Fruit fly (Drosophila melanogaster) S2 (cell line): Measurements from ENCODE around the gene CG11470.

Source experiments
- CG8478 ChIP-seq: fragments of >200 bp; optimal IDR thresholded peaks from 2 replicates; lab custom pipeline; 2018
- CTCF ChIP-seq, 2 experiments: fragments of >200 bp; optimal IDR thresholded peaks; 2 replicates each; lab custom pipeline; 2018

DNA sequence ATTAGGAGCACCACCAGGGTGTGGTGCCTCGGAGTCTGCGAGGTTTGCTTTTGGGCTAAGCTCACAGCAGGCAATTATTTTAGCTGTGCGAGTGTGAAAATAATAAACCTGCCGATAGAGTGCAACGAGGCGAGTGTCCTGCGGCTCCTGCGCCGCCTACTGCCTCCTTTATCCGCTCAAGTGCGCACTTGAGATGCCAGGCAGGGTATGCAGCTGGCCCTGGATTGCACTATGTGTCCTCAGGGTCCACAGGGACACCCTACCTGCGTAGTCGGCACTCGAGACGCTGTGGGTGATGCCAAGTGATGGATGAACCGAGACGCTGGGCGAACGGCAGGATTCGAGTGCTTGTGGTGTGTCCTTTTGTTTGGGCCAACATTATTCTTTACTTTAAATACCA, 41.6 kb downstream of the CG11470 start:
- TF ChIP-seq CTCF (optimal IDR thresholded peaks at IDR 0.05; lab: Kevin White, UChicago) = no peak
- TF ChIP-seq CG8478 = no peak
